Fruit fly (Drosophila melanogaster): ENCODE results near the gene tim.

The tim gene

DNA sequence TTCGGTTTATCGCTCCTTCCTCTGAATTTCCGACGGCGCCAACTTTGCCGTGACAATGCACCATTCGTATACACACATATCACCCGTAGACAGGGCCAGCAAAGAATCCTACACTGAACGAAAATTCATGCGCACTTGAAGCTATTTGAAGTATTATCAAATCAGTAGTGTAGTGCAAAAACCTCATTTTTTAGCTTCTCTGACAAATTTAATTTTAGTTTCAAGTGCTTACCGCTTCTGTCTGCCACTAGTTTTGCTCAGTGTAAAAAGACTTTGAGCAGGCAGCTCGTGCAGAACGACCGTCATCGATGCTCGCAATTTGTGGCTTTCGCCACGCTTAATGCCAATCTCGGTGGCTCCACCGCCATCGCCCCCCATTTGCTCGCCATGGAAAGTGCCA is 63.1 kb downstream of the tim start (continued):
- no peak for TF ChIP-seq CG6791 (GFP tag; IDR thresholded peaks at IDR 0.05; ENCODE audit: partially characterized antibody)
- TF ChIP-seq btn (GFP tag; optimal IDR thresholded peaks at IDR 0.05): no peak
- no peak for TF ChIP-seq sr (GFP tag; IDR thresholded peaks at IDR 0.05)
- no peak for TF ChIP-seq CG12744 (GFP tag; optimal IDR thresholded peaks at IDR 0.05)
- no peak for TF ChIP-seq CkIIα-i1 (GFP tag; IDR thresholded peaks at IDR 0.05)
- no peak for TF ChIP-seq zen2 (GFP tag; IDR thresholded peaks at IDR 0.05; ENCODE audit: partially characterized antibody)
- TF ChIP-seq CG17829 (tag; optimal IDR thresholded peaks at IDR 0.05): no peak
- no peak for TF ChIP-seq CG16863 (GFP tag; optimal IDR thresholded peaks at IDR 0.05)
- peak; percentile 58; the same call in 1 of the 2 replicates for TF ChIP-seq lmd (GFP tag; IDR thresholded peaks at IDR 0.05)
- peak; percentile 63 for TF ChIP-seq Antp (GFP tag; optimal IDR thresholded peaks at IDR 0.05)
- no peak for TF ChIP-seq ara (GFP tag; IDR thresholded peaks at IDR 0.05)
- 0 out of 2 replicates have a peak, but pooled peaks have one; percentile 34 for TF ChIP-seq CG11085 (GFP tag; IDR thresholded peaks at IDR 0.05)
- TF ChIP-seq az2 (GFP tag; optimal IDR thresholded peaks at IDR 0.05): peak; percentile 36
- TF ChIP-seq trem (tag; optimal IDR thresholded peaks at IDR 0.05): no peak
- TF ChIP-seq crp (GFP tag; optimal IDR thresholded peaks at IDR 0.05): no peak
- no peak for TF ChIP-seq NK7.1 (GFP tag; optimal IDR thresholded peaks at IDR 0.05)
- TF ChIP-seq luna (GFP tag; optimal IDR thresholded peaks at IDR 0.05): no peak
- TF ChIP-seq bsh (GFP tag; optimal IDR thresholded peaks at IDR 0.05): peak; percentile 46 to 55
- no peak for TF ChIP-seq cg (GFP tag; optimal IDR thresholded peaks at IDR 0.05)
- TF ChIP-seq BtbVII (GFP tag; optimal IDR thresholded peaks at IDR 0.05): no peak
- TF ChIP-seq MTF-1 (GFP tag; optimal IDR thresholded peaks at IDR 0.05; ENCODE audit: borderline replicate concordance): no peak
- TF ChIP-seq NC2α (GFP tag; optimal IDR thresholded peaks at IDR 0.05): no peak
- no peak for TF ChIP-seq sqz (GFP tag; optimal IDR thresholded peaks at IDR 0.05)
- no peak for TF ChIP-seq CG10543 (GFP tag; optimal IDR thresholded peaks at IDR 0.05)
- peak; percentile 95 for TF ChIP-seq Ets65A (GFP tag)
- no peak for TF ChIP-seq crol (GFP tag; IDR thresholded peaks at IDR 0.05)
- no peak for TF ChIP-seq Eip74EF (GFP tag; optimal IDR thresholded peaks at IDR 0.05)
- TF ChIP-seq CG2199 (GFP tag; IDR thresholded peaks at IDR 0.05): no peak
- no peak for TF ChIP-seq CG31224 (GFP tag; IDR thresholded peaks at IDR 0.05)
- TF ChIP-seq CG7745 (tag; optimal IDR thresholded peaks at IDR 0.05): no peak
- TF ChIP-seq Kr (GFP tag; optimal IDR thresholded peaks at IDR 0.05): no peak
- TF ChIP-seq gro (GFP tag; optimal IDR thresholded peaks at IDR 0.05): no peak
- no peak for TF ChIP-seq Jarid2 (GFP tag; optimal IDR thresholded peaks at IDR 0.05)
- TF ChIP-seq Neu2 (GFP tag; optimal IDR thresholded peaks at IDR 0.05; ENCODE audit: borderline replicate concordance): no peak
- TF ChIP-seq CG32532 (GFP tag; IDR thresholded peaks at IDR 0.05): peak; percentile 38; the same call in 1 of the 2 replicates
- TF ChIP-seq sima (GFP tag; optimal IDR thresholded peaks at IDR 0.05): no peak
- TF ChIP-seq CG3407 (GFP tag; optimal IDR thresholded peaks at IDR 0.05): no peak
- TF ChIP-seq crc (GFP tag; optimal IDR thresholded peaks at IDR 0.05): no peak
- TF ChIP-seq cwo (GFP tag; optimal IDR thresholded peaks at IDR 0.05): no peak
- TF ChIP-seq E2f1 (GFP tag; IDR thresholded peaks at IDR 0.05): peak; percentile 45; the same call in 1 of the 2 replicates
- TF ChIP-seq CG4282 (GFP tag; optimal IDR thresholded peaks at IDR 0.05): no peak
- peak; percentile 68 for TF ChIP-seq CG14441 (GFP tag; IDR thresholded peaks at IDR 0.05)
- TF ChIP-seq CG9817 (tag; optimal IDR thresholded peaks at IDR 0.05): peak; percentile 15
- no peak for TF ChIP-seq CG15011 (GFP tag; optimal IDR thresholded peaks at IDR 0.05)
- TF ChIP-seq CG13894 (tag; optimal IDR thresholded peaks at IDR 0.05): no peak
- TF ChIP-seq C15 (GFP tag; IDR thresholded peaks at IDR 0.05): no peak
- TF ChIP-seq amos (GFP tag; IDR thresholded peaks at IDR 0.05; ENCODE audit: partially characterized antibody): no peak
- 0 out of 3 replicates have a peak, but pooled peaks have one; percentile 20 for TF ChIP-seq CG3726 (GFP tag; IDR thresholded peaks at IDR 0.05)
- no peak for TF ChIP-seq fd3F (GFP tag; optimal IDR thresholded peaks at IDR 0.05)
- TF ChIP-seq CG7786 (GFP tag; optimal IDR thresholded peaks at IDR 0.05): no peak
- peak; percentile 25 to 30 for TF ChIP-seq Pdp1 (GFP tag; optimal IDR thresholded peaks at IDR 0.05)
